Worm (Caenorhabditis elegans) whole organism, young adult: ENCODE measurements around the gene doxa-1.

Experiments used
- madf-10 ChIP-seq: sonication (generic microtip); optimal IDR thresholded peaks from 2 replicates; lab custom pipeline; 2016; ENCODE audit warnings: mild to moderate bottlenecking, missing genetic modification characterization, missing compliant biosample characterization
- pbrm-1 ChIP-seq: fragments of 200-800 bp; sonication (Bioruptor generic); IDR thresholded peaks from 2 replicates; pipeline ENCODE4 v1.3.6; 2022; ENCODE audit warnings: missing genetic modification reagents, missing genetic modification characterization, missing compliant biosample characterization

- TF ChIP-seq pbrm-1 (GFP tag; lab: Robert Waterston, UW) (no peak), madf-10 (tag; lab: Kevin White, UChicago) (no peak)
Measured at ce11 chrIII:8575359-8576101, 5.4 kb upstream of the doxa-1 start.
